Worm (Caenorhabditis elegans): ENCODE results near the gene nhr-130.
A peak's percentile ranks its signal among the peaks of the same experiment; 100 is the strongest.

nhr-130 gene

ce11 chrV:459464-459863 lies 23.7 kb downstream of the nhr-130 start, which contains the start of gene nhr-203:
Gene nhr-203 (plus strand): TSS chrV:459795.
- TF ChIP-seq elt-2 (tag; optimal IDR thresholded peaks at IDR 0.05) (peak; percentile 26), ceh-18 (tag; optimal IDR thresholded peaks at IDR 0.05) (no peak)

- TF ChIP-seq sdc-2 (tag; optimal IDR thresholded peaks at IDR 0.05) (no peak), che-1 (tag; optimal IDR thresholded peaks at IDR 0.05) (no peak), ceh-2 (tag; optimal IDR thresholded peaks at IDR 0.05) (no peak)
Observed at ce11 chrV:457839-458238, 25.3 kb downstream of the nhr-130 start.

DNA sequence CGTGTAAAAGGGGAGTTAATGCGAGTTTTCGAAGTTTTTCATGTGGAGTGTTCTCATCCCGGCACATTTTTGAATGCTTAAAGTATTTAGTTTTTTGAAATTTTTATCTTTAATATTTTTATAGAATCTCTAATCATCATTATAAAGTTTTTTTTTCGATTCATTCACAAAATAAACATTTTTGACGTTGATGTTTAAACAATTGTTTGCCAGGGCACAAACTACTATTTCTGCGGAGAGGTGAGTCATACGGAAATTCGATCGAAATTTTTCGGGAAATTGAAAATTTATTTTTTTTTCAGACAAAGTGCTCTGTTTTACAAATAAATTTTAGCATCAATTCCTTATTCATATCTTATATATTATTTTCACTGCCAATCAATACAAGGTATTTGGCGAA lies 29.6 kb downstream of the nhr-130 start, which contains the start of gene nhr-98:
Gene nhr-98, plus strand, starts transcription at position 301 of the 400 bp plus-strand sequence.
- TF ChIP-seq hlh-13 (GFP tag; optimal IDR thresholded peaks at IDR 0.05) = no peak
- no peak for TF ChIP-seq ets-4 (tag; optimal IDR thresholded peaks at IDR 0.05)
- no peak for TF ChIP-seq syd-9 (tag; optimal IDR thresholded peaks at IDR 0.05)
- TF ChIP-seq C08G9.2 (tag; optimal IDR thresholded peaks at IDR 0.05) = no peak
- TF ChIP-seq ahr-1 (tag; optimal IDR thresholded peaks at IDR 0.05) = no peak
- no peak for TF ChIP-seq ref-2 (tag; optimal IDR thresholded peaks at IDR 0.05)
- no peak for TF ChIP-seq pqm-1 (tag; optimal IDR thresholded peaks at IDR 0.05)
- TF ChIP-seq dve-1 (tag; optimal IDR thresholded peaks at IDR 0.05) = no peak
- TF ChIP-seq Y22D7AL.16 (tag; optimal IDR thresholded peaks at IDR 0.05) = no peak
- TF ChIP-seq pros-1 (tag; optimal IDR thresholded peaks at IDR 0.05) = no peak
- TF ChIP-seq sox-4 (tag; optimal IDR thresholded peaks at IDR 0.05) = no peak
- no peak for TF ChIP-seq hlh-8 (tag; optimal IDR thresholded peaks at IDR 0.05)

ce11 chrV:450757-451501 lies 32.2 kb downstream of the nhr-130 start, which contains the start of gene nhr-123:
Gene nhr-123 (plus strand): TSS chrV:451451.
- TF ChIP-seq sox-4 (tag; optimal IDR thresholded peaks at IDR 0.05) = no peak
- no peak for TF ChIP-seq nhr-11 (tag; optimal IDR thresholded peaks at IDR 0.05)
- no peak for TF ChIP-seq elt-2 (tag; optimal IDR thresholded peaks at IDR 0.05)

DNA sequence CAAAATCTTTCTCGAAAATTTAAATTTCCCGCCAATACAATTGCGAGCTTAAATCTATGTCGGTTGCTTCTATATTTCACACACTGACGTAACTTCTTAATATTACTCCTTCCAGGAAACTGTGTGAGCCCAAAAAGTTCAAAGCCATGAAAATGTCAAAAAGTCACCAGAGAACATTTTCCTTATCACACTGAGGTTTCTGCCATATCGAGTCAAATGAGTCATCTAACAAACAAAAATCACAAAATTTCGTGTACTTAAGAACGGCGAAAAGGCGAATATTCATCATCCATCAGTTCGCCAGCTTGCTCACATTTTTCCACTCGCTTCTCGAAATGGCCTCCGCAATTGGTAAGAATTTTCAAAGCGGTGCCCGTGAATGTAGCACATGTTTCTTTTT lies 33.5 kb downstream of the nhr-130 start, which contains the start of gene M02H5.8:
Gene M02H5.8, plus strand, starts transcription at position 297 of the 400 bp plus-strand sequence.
- TF ChIP-seq ceh-19 (GFP tag; optimal IDR thresholded peaks at IDR 0.05) (no peak), gmeb-2 (tag; optimal IDR thresholded peaks at IDR 0.05) (no peak)

DNA sequence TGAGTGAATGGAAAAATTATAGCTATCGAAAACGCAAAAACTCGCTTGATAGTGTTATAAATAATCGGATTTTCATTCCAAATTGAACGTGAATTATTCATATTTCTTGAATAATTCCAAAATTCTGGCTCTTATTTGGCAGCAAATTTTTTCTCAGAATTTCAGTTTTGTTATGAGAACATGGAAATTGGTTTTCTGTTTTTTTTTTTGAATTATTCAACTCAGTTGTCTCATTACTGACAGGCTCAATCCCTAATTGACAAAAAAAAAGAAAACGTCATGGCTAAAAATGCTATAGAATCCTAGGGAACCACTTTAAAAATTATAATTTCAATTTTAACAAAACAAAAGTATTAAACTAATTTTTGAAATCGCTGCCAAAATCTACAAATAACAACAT lies 34.0 kb downstream of the nhr-130 start, which contains the start of gene srh-35:
Gene srh-35, minus strand, starts transcription at position 101 of the 400 bp plus-strand sequence.
- TF ChIP-seq sdc-2 (tag; optimal IDR thresholded peaks at IDR 0.05) (no peak), ceh-34 (tag; optimal IDR thresholded peaks at IDR 0.05) (no peak), unc-86 (tag; optimal IDR thresholded peaks at IDR 0.05) (no peak), T23F11.4 (GFP tag; optimal IDR thresholded peaks at IDR 0.05) (no peak), pha-2 (tag; optimal IDR thresholded peaks at IDR 0.05) (no peak)

- TF ChIP-seq dmd-4 (tag; optimal IDR thresholded peaks at IDR 0.05; ENCODE audit: borderline replicate concordance) = peak; percentile 6
- TF ChIP-seq elt-4 (tag; optimal IDR thresholded peaks at IDR 0.05) = no peak
- no peak for TF ChIP-seq syd-9 (tag; optimal IDR thresholded peaks at IDR 0.05)
- no peak for TF ChIP-seq dve-1 (tag; optimal IDR thresholded peaks at IDR 0.05)
- peak; percentile 20 for TF ChIP-seq sdc-2 (tag; optimal IDR thresholded peaks at IDR 0.05)
- TF ChIP-seq nfya-1 (tag; optimal IDR thresholded peaks at IDR 0.05) = no peak
- TF ChIP-seq hlh-6 (tag; optimal IDR thresholded peaks at IDR 0.05) = peak; percentile 18
Observed at ce11 chrV:446988-447387, 36.2 kb downstream of the nhr-130 start.

Measured in whole organism, late embryonic.